Fruit fly (Drosophila melanogaster) whole organism, wandering third instar larva: ENCODE measurements around the gene CG46508.
"Not testable (repeated sequence)": the region's sequence is repeated elsewhere in the genome, so short reads cannot be mapped to it uniquely, and the experiment has no call there.

ENCODE experiments used
- Hnf4 ChIP-seq: fragments of 200-800 bp; sonication (Bioruptor generic); optimal IDR thresholded peaks from 2 replicates; lab custom pipeline; 2016; ENCODE audit warnings: missing biosample characterization, mild to moderate bottlenecking, missing genetic modification characterization
- Hr78 ChIP-seq: fragments of >200 bp; optimal IDR thresholded peaks from 2 replicates; lab custom pipeline; 2017; ENCODE audit warnings: missing biosample characterization, missing genetic modification characterization
- Myc ChIP-seq: fragments of >200 bp; optimal IDR thresholded peaks from 2 replicates; lab custom pipeline; 2017
- foxo ChIP-seq, 2 experiments: fragments of 200-800 bp; sonication (Bioruptor generic); optimal IDR thresholded peaks; 2 replicates in 1 of 2; 3 replicates in 1 of 2; lab custom pipeline; 2016 to 2017; ENCODE audit warnings: missing biosample characterization in 2 of 2, missing genetic modification characterization in 2 of 2
- fru ChIP-seq: fragments of 200-800 bp; sonication (Bioruptor generic); optimal IDR thresholded peaks from 3 replicates; lab custom pipeline; 2016; ENCODE audit warnings: missing biosample characterization, mild to moderate bottlenecking, missing genetic modification characterization

DNA sequence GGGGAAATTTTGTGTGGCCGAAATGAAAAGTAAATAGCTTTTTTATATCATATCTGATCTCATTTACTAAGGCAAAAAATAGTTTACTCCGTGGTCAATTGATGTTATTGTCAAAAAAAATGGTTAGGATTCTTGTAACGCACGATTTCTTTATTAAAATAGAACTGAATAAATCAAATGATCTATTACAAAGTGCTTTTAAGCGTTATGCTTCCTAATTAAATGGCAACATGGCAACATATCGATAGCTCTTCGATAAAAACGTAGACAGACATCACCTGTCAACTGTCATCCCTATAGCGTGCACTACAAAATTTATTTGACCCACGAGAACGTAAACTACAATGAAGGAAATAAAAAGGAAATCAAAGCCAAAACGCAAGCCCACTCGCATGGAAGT, 14.7 kb downstream of the CG46508 start, which contains the start of gene CG46511:
- not testable (repeated sequence) for TF ChIP-seq Hr78; Hnf4 (GFP tag; lab: Kevin White, UChicago); foxo (GFP tag; optimal IDR thresholded peaks at IDR 0.05; lab: Kevin White, UChicago); Myc (lab: Kevin White, UChicago); fru (GFP tag; lab: Kevin White, UChicago)
